Fruit fly (Drosophila melanogaster): ENCODE results near the gene Ubx.

dm6 chr3R:16672213-16672706 lies 62.0 kb downstream of the Ubx start:
- TF ChIP-seq usp (GFP tag; optimal IDR thresholded peaks at IDR 0.05) (no peak), Dll (optimal IDR thresholded peaks at IDR 0.05) (no peak), CG8478 (optimal IDR thresholded peaks at IDR 0.05) (no peak)
